Worm (Caenorhabditis elegans) whole organism, L1 larva: Measurements from ENCODE around the gene cox-5A.

Experiments used
- C34B4.2 ChIP-seq: sonication (generic microtip); optimal IDR thresholded peaks from 2 replicates; lab custom pipeline; 2017; ENCODE audit warnings: mild to moderate bottlenecking, missing genetic modification characterization, missing compliant biosample characterization
- F16B12.6 ChIP-seq: fragments of 150-350 bp; optimal IDR thresholded peaks from 2 replicates; lab custom pipeline; 2014; ENCODE audit warnings: missing biosample characterization, missing genetic modification characterization
- aha-1 ChIP-seq: fragments of 150-350 bp; optimal IDR thresholded peaks from 2 replicates; lab custom pipeline; 2014; ENCODE audit warnings: missing biosample characterization, missing genetic modification characterization
- aly-2 ChIP-seq: fragments of 150-350 bp; optimal IDR thresholded peaks from 2 replicates; lab custom pipeline; 2014; ENCODE audit warnings: missing biosample characterization, missing genetic modification characterization
- ceh-63 ChIP-seq: fragments of 200-800 bp; sonication (Bioruptor generic); optimal IDR thresholded peaks from 2 replicates; lab custom pipeline; 2018; ENCODE audit warnings: mild to moderate bottlenecking, missing genetic modification characterization, missing compliant biosample characterization
- ceh-88 ChIP-seq: fragments of 200-800 bp; sonication (Bioruptor generic); IDR thresholded peaks from 2 replicates; pipeline ENCODE4 v1.3.6; 2022; ENCODE audit warnings: missing genetic modification characterization, missing compliant biosample characterization
- ces-1 ChIP-seq: fragments of 150-350 bp; optimal IDR thresholded peaks from 2 replicates; lab custom pipeline; 2014; ENCODE audit warnings: missing biosample characterization, missing genetic modification reagents, missing genetic modification characterization
- efl-1 ChIP-seq, 4 experiments: fragments of 150-350 bp; optimal IDR thresholded peaks in 3 of 4; peaks in 1 of 4; 1 replicate in 1 of 4; 2 replicates in 3 of 4; lab custom pipeline; 2014; ENCODE audit warnings: missing biosample characterization in 2 of 4, missing genetic modification characterization in 2 of 4, missing genetic modification reagents in 2 of 4
- elt-3 ChIP-seq, 6 experiments: fragments of 150-350 bp in 1 of 6; sonication (generic microtip); optimal IDR thresholded peaks; 2 replicates each; lab custom pipeline; 2017 to 2018; ENCODE audit warnings: missing biosample characterization in 6 of 6, missing genetic modification characterization in 6 of 6, inconsistent platforms in 1 of 6
- ets-5 ChIP-seq: fragments of 200-800 bp; sonication (Bioruptor generic); IDR thresholded peaks from 2 replicates; pipeline ENCODE4 v1.3.6; 2022; ENCODE audit warnings: missing genetic modification characterization, missing compliant biosample characterization
- fkh-10 ChIP-seq: sonication (generic microtip); optimal IDR thresholded peaks from 2 replicates; lab custom pipeline; 2017; ENCODE audit warnings: missing biosample characterization, missing genetic modification reagents, missing genetic modification characterization
- fkh-4 ChIP-seq: sonication (generic microtip); optimal IDR thresholded peaks from 2 replicates; lab custom pipeline; 2016; ENCODE audit warnings: missing compliant biosample characterization, missing genetic modification characterization, borderline replicate concordance
- grh-1 ChIP-seq: fragments of 200-800 bp; sonication (Bioruptor generic); IDR thresholded peaks from 2 replicates; pipeline ENCODE4 v1.3.6; 2022; ENCODE audit warnings: missing genetic modification reagents, missing genetic modification characterization, missing compliant biosample characterization
- hlh-17 ChIP-seq: fragments of 200-800 bp; sonication (Bioruptor generic); optimal IDR thresholded peaks from 2 replicates; lab custom pipeline; 2018; ENCODE audit warnings: missing genetic modification characterization, mild to moderate bottlenecking, missing compliant biosample characterization, moderate library complexity, borderline replicate concordance
- hlh-4 ChIP-seq: sonication (generic microtip); optimal IDR thresholded peaks from 2 replicates; lab custom pipeline; 2016; ENCODE audit warnings: mild to moderate bottlenecking, missing genetic modification characterization, missing compliant biosample characterization
- hpl-2 ChIP-seq: fragments of 150-350 bp; optimal IDR thresholded peaks from 2 replicates; lab custom pipeline; 2014; ENCODE audit warnings: missing biosample characterization, missing genetic modification reagents, missing genetic modification characterization
- isw-1 ChIP-seq: fragments of 200-800 bp; sonication (Bioruptor generic); IDR thresholded peaks from 2 replicates; pipeline ENCODE4 v1.3.6; 2022; ENCODE audit warnings: missing genetic modification characterization, missing compliant biosample characterization
- jun-1 ChIP-seq: fragments of 150-350 bp; optimal IDR thresholded peaks from 2 replicates; lab custom pipeline; 2014; ENCODE audit warnings: missing biosample characterization, missing genetic modification reagents, missing genetic modification characterization
- lin-13 ChIP-seq: fragments of 150-350 bp; optimal IDR thresholded peaks from 2 replicates; lab custom pipeline; 2014; ENCODE audit warnings: missing biosample characterization, missing genetic modification reagents, missing genetic modification characterization
- lin-14 ChIP-seq: fragments of 200-800 bp; sonication (Bioruptor generic); optimal IDR thresholded peaks from 2 replicates; lab custom pipeline; 2018; ENCODE audit warnings: mild to moderate bottlenecking, missing genetic modification characterization, moderate library complexity, missing compliant biosample characterization
- lin-35 ChIP-seq, 2 experiments: fragments of 150-350 bp; optimal IDR thresholded peaks; 2 replicates each; lab custom pipeline; 2014; ENCODE audit warnings: missing biosample characterization in 2 of 2, missing genetic modification characterization in 2 of 2, missing genetic modification reagents in 2 of 2
- lin-39 ChIP-seq: fragments of 150-350 bp; optimal IDR thresholded peaks from 2 replicates; lab custom pipeline; 2014; ENCODE audit warnings: missing biosample characterization, missing genetic modification reagents, missing genetic modification characterization
- mep-1 ChIP-seq: fragments of 150-350 bp; optimal IDR thresholded peaks from 2 replicates; lab custom pipeline; 2014; ENCODE audit warnings: missing biosample characterization, missing genetic modification characterization
- nhr-11 ChIP-seq: fragments of 150-350 bp; optimal IDR thresholded peaks from 2 replicates; lab custom pipeline; 2014; ENCODE audit warnings: missing biosample characterization, missing genetic modification characterization
- nhr-20 ChIP-seq: sonication (generic microtip); optimal IDR thresholded peaks from 2 replicates; lab custom pipeline; 2016; ENCODE audit warnings: mild to moderate bottlenecking, missing genetic modification characterization, missing compliant biosample characterization
- nhr-237 ChIP-seq: fragments of 150-350 bp; optimal IDR thresholded peaks from 2 replicates; lab custom pipeline; 2014; ENCODE audit warnings: missing biosample characterization, missing genetic modification characterization
- nhr-47 ChIP-seq: sonication (generic microtip); optimal IDR thresholded peaks from 2 replicates; lab custom pipeline; 2016; ENCODE audit warnings: mild to moderate bottlenecking, missing genetic modification characterization, moderate library complexity, missing compliant biosample characterization
- nhr-71 ChIP-seq: sonication (generic microtip); optimal IDR thresholded peaks from 2 replicates; lab custom pipeline; 2016; ENCODE audit warnings: mild to moderate bottlenecking, missing genetic modification characterization, moderate library complexity, missing compliant biosample characterization
- nhr-76 ChIP-seq: sonication (generic microtip); optimal IDR thresholded peaks from 2 replicates; lab custom pipeline; 2017; ENCODE audit warnings: missing biosample characterization, missing genetic modification characterization
- nhr-90 ChIP-seq: sonication (generic microtip); optimal IDR thresholded peaks from 2 replicates; lab custom pipeline; 2016; ENCODE audit warnings: mild to moderate bottlenecking, missing genetic modification characterization, missing compliant biosample characterization; ENCODE audit not compliant: poor library complexity
- pag-3 ChIP-seq: sonication (generic microtip); optimal IDR thresholded peaks from 2 replicates; lab custom pipeline; 2017; ENCODE audit warnings: missing genetic modification characterization, mild to moderate bottlenecking, missing compliant biosample characterization, antibody characterized with exemption, borderline replicate concordance; ENCODE audit not compliant: insufficient read depth
- pqm-1 ChIP-seq: sonication (generic microtip); optimal IDR thresholded peaks from 3 replicates; lab custom pipeline; 2017; ENCODE audit warnings: missing biosample characterization, missing genetic modification characterization
- skn-1 ChIP-seq: fragments of 150-350 bp; optimal IDR thresholded peaks from 2 replicates; lab custom pipeline; 2014; ENCODE audit warnings: missing biosample characterization, missing genetic modification characterization
- snu-23 ChIP-seq: sonication (generic microtip); optimal IDR thresholded peaks from 2 replicates; lab custom pipeline; 2016; ENCODE audit warnings: missing genetic modification characterization, missing compliant biosample characterization
- sptf-1 ChIP-seq: fragments of 150-350 bp; optimal IDR thresholded peaks from 2 replicates; lab custom pipeline; 2014; ENCODE audit warnings: missing biosample characterization, missing genetic modification characterization
- sup-37 ChIP-seq: fragments of 200-800 bp; sonication (Bioruptor generic); optimal IDR thresholded peaks from 2 replicates; lab custom pipeline; 2018; ENCODE audit warnings: mild to moderate bottlenecking, missing genetic modification characterization, missing compliant biosample characterization
- tbx-2 ChIP-seq: sonication (generic microtip); optimal IDR thresholded peaks from 2 replicates; lab custom pipeline; 2016; ENCODE audit warnings: missing genetic modification characterization, missing compliant biosample characterization
- unc-130 ChIP-seq: fragments of 150-350 bp; optimal IDR thresholded peaks from 2 replicates; lab custom pipeline; 2017; ENCODE audit warnings: missing biosample characterization, missing genetic modification characterization, inconsistent platforms
- unc-30 ChIP-seq: sonication (generic microtip); optimal IDR thresholded peaks from 2 replicates; lab custom pipeline; 2017; ENCODE audit warnings: missing biosample characterization, missing genetic modification characterization
- unc-62 ChIP-seq: fragments of 150-350 bp; optimal IDR thresholded peaks from 2 replicates; lab custom pipeline; 2014; ENCODE audit warnings: missing biosample characterization, missing genetic modification reagents, missing genetic modification characterization
- unc-86 ChIP-seq: sonication (generic microtip); optimal IDR thresholded peaks from 2 replicates; lab custom pipeline; 2016; ENCODE audit warnings: missing genetic modification characterization, missing compliant biosample characterization
- unc-98 ChIP-seq: fragments of 200-800 bp; sonication (Bioruptor generic); IDR thresholded peaks from 2 replicates; pipeline ENCODE4 v1.3.6; 2022; ENCODE audit warnings: missing genetic modification characterization, missing compliant biosample characterization
- xbp-1 ChIP-seq: sonication (generic microtip); optimal IDR thresholded peaks from 2 replicates; lab custom pipeline; 2016; ENCODE audit warnings: missing genetic modification characterization, missing compliant biosample characterization
- zag-1 ChIP-seq: fragments of 150-350 bp; optimal IDR thresholded peaks from 2 replicates; lab custom pipeline; 2014; ENCODE audit warnings: missing biosample characterization, missing genetic modification characterization
- ztf-4 ChIP-seq: fragments of 150-350 bp; optimal IDR thresholded peaks from 2 replicates; lab custom pipeline; 2014; ENCODE audit warnings: missing biosample characterization, missing genetic modification characterization

Gene cox-5A

DNA sequence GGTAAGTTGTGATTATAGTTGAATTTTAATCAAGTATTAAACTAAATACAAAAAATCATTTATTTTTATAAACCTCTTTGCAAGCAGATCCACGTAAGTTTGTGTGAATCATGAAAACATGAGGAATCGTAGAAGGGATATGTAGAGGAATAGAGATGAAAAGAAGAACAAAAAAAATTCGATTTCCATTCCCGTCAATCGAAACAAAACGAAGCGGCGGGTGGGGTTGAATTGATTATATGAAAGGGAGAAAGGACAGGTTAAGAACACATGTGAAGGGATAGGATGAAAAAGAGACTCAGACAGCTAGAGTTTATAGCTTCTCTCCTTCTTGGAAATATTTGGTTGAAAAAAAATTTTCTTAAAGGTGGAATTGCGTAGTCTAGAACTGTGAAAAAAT, 45.2 kb upstream of the cox-5A start (continued):
- TF ChIP-seq sptf-1 (tag; lab: Kevin White, UChicago) (no peak), mep-1 (tag; lab: Kevin White, UChicago) (no peak), nhr-20 (no peak), fkh-4 (no peak), unc-62 (GFP tag; lab: Kevin White, UChicago) (no peak), lin-39 (tag; lab: Kevin White, UChicago) (no peak), lin-35 (GFP tag; optimal IDR thresholded peaks at IDR 0.05; lab: Kevin White, UChicago) (no peak), pqm-1 (tag; lab: Kevin White, UChicago) (no peak), ceh-88 (GFP tag; lab: Robert Waterston, UW) (no peak), ces-1 (no peak), elt-3 (tag; optimal IDR thresholded peaks at IDR 0.05; lab: Kevin White, UChicago) (peak in 1 of 6 experiments; percentile 16), aly-2 (tag; lab: Kevin White, UChicago) (no peak), jun-1 (no peak), lin-13 (GFP tag; lab: Kevin White, UChicago) (no peak), unc-86 (tag; lab: Kevin White, UChicago) (no peak), ceh-63 (GFP tag; lab: Kevin White, UChicago) (no peak), nhr-237 (tag; lab: Kevin White, UChicago) (no peak), snu-23 (GFP tag; lab: Kevin White, UChicago) (peak; percentile 28), lin-14 (GFP tag; lab: Kevin White, UChicago) (peak; percentile 54), hlh-17 (GFP tag; lab: Kevin White, UChicago) (no peak), ets-5 (GFP tag; lab: Robert Waterston, UW) (no peak), grh-1 (no peak), nhr-47 (tag; lab: Kevin White, UChicago) (peak; percentile 5), unc-30 (tag; lab: Kevin White, UChicago) (no peak), C34B4.2 (tag; lab: Kevin White, UChicago) (no peak), aha-1 (tag; lab: Kevin White, UChicago) (no peak), pag-3 (tag; lab: Kevin White, UChicago) (no peak), isw-1 (GFP tag; lab: Robert Waterston, UW) (no peak), nhr-71 (tag; lab: Kevin White, UChicago) (no peak), zag-1 (tag; lab: Kevin White, UChicago) (no peak), unc-98 (GFP tag; lab: Robert Waterston, UW) (no peak), nhr-11 (tag; lab: Kevin White, UChicago) (no peak), hpl-2 (GFP tag; lab: Kevin White, UChicago) (no peak), hlh-4 (no peak), sup-37 (no peak), nhr-90 (tag; lab: Kevin White, UChicago) (no peak)

DNA sequence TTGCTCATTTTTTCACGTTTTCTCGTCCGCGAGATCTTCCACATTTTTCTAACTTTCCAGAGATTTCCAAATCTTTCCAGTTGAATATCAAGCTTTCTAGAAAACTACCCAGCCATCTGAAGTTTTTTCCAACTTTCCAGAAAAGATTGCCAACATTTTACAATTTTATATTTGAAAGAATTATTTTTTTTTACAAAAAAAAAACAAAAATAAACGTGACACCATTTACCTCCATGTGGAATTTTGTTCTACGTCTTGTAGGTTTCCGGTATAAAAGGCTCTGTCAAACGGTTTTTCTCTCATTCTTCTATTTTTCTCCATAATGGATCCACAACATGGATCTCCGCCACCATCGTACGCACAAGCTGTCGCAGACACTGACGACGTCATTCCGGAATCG, 40.6 kb upstream of the cox-5A start, which contains the start of gene Y37D8A.8:
Gene Y37D8A.8 (plus strand): TSS at position 301 of the 400 bp plus-strand sequence.
- TF ChIP-seq ceh-63 (GFP tag; lab: Kevin White, UChicago) (no peak), ces-1 (no peak), tbx-2 (tag; lab: Kevin White, UChicago) (no peak), nhr-76 (tag; lab: Kevin White, UChicago) (no peak), unc-130 (tag; lab: Kevin White, UChicago) (no peak), pag-3 (tag; lab: Kevin White, UChicago) (no peak), skn-1 (tag; lab: Kevin White, UChicago) (no peak), unc-86 (tag; lab: Kevin White, UChicago) (no peak), F16B12.6 (tag; lab: Kevin White, UChicago) (no peak), efl-1 (optimal IDR thresholded peaks at IDR 0.05; lab: Kevin White, UChicago) (no peak), efl-1 (GFP tag; optimal IDR thresholded peaks at IDR 0.05 in 1 of 2; lab: Kevin White, UChicago) (no peak), nhr-237 (tag; lab: Kevin White, UChicago) (no peak), xbp-1 (tag; lab: Kevin White, UChicago) (no peak), ztf-4 (tag; lab: Kevin White, UChicago) (no peak), snu-23 (GFP tag; lab: Kevin White, UChicago) (no peak), aha-1 (tag; lab: Kevin White, UChicago) (no peak), aly-2 (tag; lab: Kevin White, UChicago) (no peak), lin-35 (GFP tag; optimal IDR thresholded peaks at IDR 0.05; lab: Kevin White, UChicago) (no peak), fkh-10 (GFP tag; lab: Kevin White, UChicago) (no peak)
